Fruit fly (Drosophila melanogaster): Measurements from ENCODE around the gene CG15357.
A peak's percentile ranks its signal among the peaks of the same experiment; 100 is the strongest.

Gene CG15357

DNA sequence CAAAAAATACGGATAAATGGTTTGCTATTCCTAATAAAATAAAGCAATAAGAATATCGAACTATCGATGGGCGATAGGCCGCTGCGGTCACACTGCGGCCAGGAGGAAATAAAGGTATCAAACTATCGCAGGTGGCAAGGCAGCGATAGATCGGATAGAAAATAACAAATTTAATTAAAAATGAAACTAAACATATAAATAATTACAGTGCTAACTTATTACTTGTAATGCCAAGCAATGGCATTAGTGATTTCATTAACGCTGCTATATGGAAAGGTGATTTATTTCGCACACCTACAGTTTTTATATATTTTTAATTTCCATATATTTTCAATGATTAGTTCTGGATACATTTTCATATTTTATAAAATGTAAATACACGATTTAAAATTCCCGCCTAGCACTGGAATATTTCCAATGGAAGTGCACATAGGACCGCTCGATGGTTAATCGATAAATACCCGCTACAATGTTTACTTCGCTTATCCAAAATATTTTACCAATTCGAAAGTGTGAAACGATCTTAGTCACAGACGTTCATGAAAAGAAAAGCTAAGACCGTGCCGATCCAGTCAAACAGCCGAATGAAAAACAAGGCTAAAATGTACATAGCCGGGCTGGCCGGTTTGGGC, 35.3 kb upstream of the CG15357 start, which contains the start of the genes CG15356 and CG15362:
CG15356 (minus strand) TSS at position 48 of the 632 bp plus-strand sequence.
CG15362 (plus strand) TSS at position 469 of the 632 bp plus-strand sequence.
- TF ChIP-seq CG8119 (GFP tag; IDR thresholded peaks at IDR 0.05) = 0 out of 3 replicates have a peak, but pooled peaks have one; percentile 30
- TF ChIP-seq CG8632 (GFP tag; optimal IDR thresholded peaks at IDR 0.05) = no peak
- TF ChIP-seq dsx (GFP tag; optimal IDR thresholded peaks at IDR 0.05; ENCODE audit: poor library complexity, severe bottlenecking) = peak; percentile 92
- peak; percentile 39 for TF ChIP-seq cyc (GFP tag; optimal IDR thresholded peaks at IDR 0.05)
- TF ChIP-seq achi (GFP tag; optimal IDR thresholded peaks at IDR 0.05) = no peak
- no peak for TF ChIP-seq Sox15 (GFP tag; optimal IDR thresholded peaks at IDR 0.05)
- no peak for TF ChIP-seq CG16779 (tag; optimal IDR thresholded peaks at IDR 0.05)
- TF ChIP-seq CG7368 (GFP tag; optimal IDR thresholded peaks at IDR 0.05) = no peak
- peak; percentile 42 for TF ChIP-seq CG3032 (tag; optimal IDR thresholded peaks at IDR 0.05)
- TF ChIP-seq Eip93F (GFP tag; optimal IDR thresholded peaks at IDR 0.05) = peak; percentile 57
- no peak for TF ChIP-seq Hr38 (GFP tag; optimal IDR thresholded peaks at IDR 0.05)
- no peak for TF ChIP-seq spab (GFP tag; optimal IDR thresholded peaks at IDR 0.05)
- no peak for TF ChIP-seq CG6792 (GFP tag; optimal IDR thresholded peaks at IDR 0.05)
- TF ChIP-seq CG1621 (tag; optimal IDR thresholded peaks at IDR 0.05) = no peak
- TF ChIP-seq eg (GFP tag; IDR thresholded peaks at IDR 0.05) = 0 out of 3 replicates have a peak, but pooled peaks have one; percentile 17
- TF ChIP-seq CG6163 (GFP tag; IDR thresholded peaks at IDR 0.05) = no peak
- no peak for TF ChIP-seq CG9139 (GFP tag; optimal IDR thresholded peaks at IDR 0.05)
- no peak for TF ChIP-seq CG10631 (GFP tag; optimal IDR thresholded peaks at IDR 0.05)
- TF ChIP-seq Hr4 (GFP tag; optimal IDR thresholded peaks at IDR 0.05) = peak; percentile 31
- no peak for TF ChIP-seq Gug (GFP tag; IDR thresholded peaks at IDR 0.05)
- TF ChIP-seq Sox14 (GFP tag; optimal IDR thresholded peaks at IDR 0.05) = no peak
- no peak for TF ChIP-seq Sox102F (GFP tag; optimal IDR thresholded peaks at IDR 0.05)
- peak; percentile 46 for TF ChIP-seq esn (GFP tag; optimal IDR thresholded peaks at IDR 0.05)
- TF ChIP-seq lz (GFP tag; optimal IDR thresholded peaks at IDR 0.05) = peak; percentile 29
- no peak for TF ChIP-seq svp (GFP tag)
- TF ChIP-seq CG10669 (GFP tag; optimal IDR thresholded peaks at IDR 0.05) = no peak
- no peak for TF ChIP-seq Eip75B (GFP tag; optimal IDR thresholded peaks at IDR 0.05)
- TF ChIP-seq Eip78C (GFP tag) = peak; percentile 66
- TF ChIP-seq Met (GFP tag; optimal IDR thresholded peaks at IDR 0.05) = no peak
- TF ChIP-seq vri (GFP tag; optimal IDR thresholded peaks at IDR 0.05) = no peak
- TF ChIP-seq CG11294 (GFP tag; IDR thresholded peaks at IDR 0.05) = no peak
- TF ChIP-seq fd85E (GFP tag; optimal IDR thresholded peaks at IDR 0.05) = no peak
- TF ChIP-seq CG6854 (GFP tag; optimal IDR thresholded peaks at IDR 0.05) = no peak
- no peak for TF ChIP-seq Lpt (GFP tag; optimal IDR thresholded peaks at IDR 0.05)
- TF ChIP-seq CG11762 (GFP tag; optimal IDR thresholded peaks at IDR 0.05; ENCODE audit: insufficient read depth) = no peak
- TF ChIP-seq CG32006 (GFP tag; optimal IDR thresholded peaks at IDR 0.05) = peak; percentile 18
- TF ChIP-seq CG11902 (GFP tag; optimal IDR thresholded peaks at IDR 0.05) = no peak
- no peak for TF ChIP-seq pdm3 (GFP tag; optimal IDR thresholded peaks at IDR 0.05)
- no peak for TF ChIP-seq ss (GFP tag; optimal IDR thresholded peaks at IDR 0.05)
- TF ChIP-seq Ets96B (tag; optimal IDR thresholded peaks at IDR 0.05) = no peak
- TF ChIP-seq CG31627 (GFP tag; optimal IDR thresholded peaks at IDR 0.05) = peak; percentile 29
- TF ChIP-seq fkh (GFP tag; optimal IDR thresholded peaks at IDR 0.05) = no peak
- no peak for TF ChIP-seq CG4318 (GFP tag; optimal IDR thresholded peaks at IDR 0.05)
- TF ChIP-seq Smox (GFP tag; optimal IDR thresholded peaks at IDR 0.05) = no peak
- peak; percentile 55 for TF ChIP-seq topi (GFP tag; optimal IDR thresholded peaks at IDR 0.05)
- peak; percentile 37 for TF ChIP-seq Hr39 (GFP tag; optimal IDR thresholded peaks at IDR 0.05)
- no peak for TF ChIP-seq CG34406 (GFP tag; optimal IDR thresholded peaks at IDR 0.05)
- no peak for TF ChIP-seq Blimp-1 (GFP tag; optimal IDR thresholded peaks at IDR 0.05)

All from whole organism, prepupa.